Fruit fly (Drosophila melanogaster) whole organism: ENCODE results near the gene Sld5.

Experiments used
- CG8478 ChIP-seq: fragments of >200 bp; optimal IDR thresholded peaks from 2 replicates; lab custom pipeline; 2018; ENCODE audit warnings: inconsistent platforms
- Dll ChIP-seq: fragments of >200 bp; optimal IDR thresholded peaks from 2 replicates; lab custom pipeline; 2017
- EcR ChIP-seq, 2 experiments: fragments of >200 bp; optimal IDR thresholded peaks; 2 replicates each; lab custom pipeline; 2017; ENCODE audit warnings: missing biosample characterization in 2 of 2, missing genetic modification characterization in 2 of 2, missing genetic modification reagents in 2 of 2
- pan ChIP-seq: fragments of >200 bp; optimal IDR thresholded peaks from 2 replicates; lab custom pipeline; 2017
- usp ChIP-seq: fragments of >200 bp; optimal IDR thresholded peaks from 2 replicates; lab custom pipeline; 2017; ENCODE audit warnings: missing biosample characterization, missing genetic modification characterization, mixed read lengths

DNA sequence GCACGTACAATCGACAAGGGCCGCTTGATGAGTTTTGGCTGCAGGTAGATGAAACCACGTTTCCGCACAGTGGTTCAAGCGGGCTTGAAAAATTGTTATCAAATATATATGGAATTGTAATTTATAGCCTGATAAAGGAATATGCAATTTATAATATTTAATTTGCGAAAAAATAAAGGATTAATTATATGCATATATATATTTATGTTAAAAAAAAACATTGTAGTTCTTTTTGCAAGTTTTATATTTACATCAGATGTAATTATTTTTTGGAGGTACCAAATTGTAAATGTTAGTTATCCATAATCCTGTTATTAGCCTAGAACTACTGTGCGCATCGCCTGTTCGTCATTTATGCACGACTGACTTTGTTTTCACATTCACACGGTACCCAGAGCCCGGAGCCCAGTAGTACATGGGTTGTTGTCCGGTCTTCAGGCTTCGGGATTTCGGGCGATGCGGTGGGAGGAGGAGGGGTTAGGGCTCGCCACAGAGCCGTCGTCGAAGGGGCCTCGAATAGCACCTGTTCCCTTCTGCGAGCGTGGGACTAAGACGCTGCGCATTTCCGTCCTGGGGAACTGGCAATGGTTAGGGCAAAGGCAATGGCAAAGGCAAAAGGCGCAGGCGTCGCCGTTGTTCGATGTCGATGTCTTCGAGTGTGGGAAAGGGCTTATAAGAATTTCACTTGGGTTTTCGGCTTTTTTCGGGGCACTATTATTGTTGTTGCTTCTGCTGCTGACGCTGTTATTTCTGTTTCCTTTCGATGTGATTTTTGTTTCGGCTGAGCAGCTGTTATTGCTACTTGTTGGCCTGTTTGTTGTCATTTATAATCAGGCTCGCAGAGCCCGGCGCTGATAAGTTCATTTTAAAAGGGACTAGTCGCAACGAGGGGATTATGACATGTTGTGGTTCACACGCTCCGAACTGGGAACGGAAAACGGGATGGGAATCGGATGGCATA lies 38.3 kb downstream of the Sld5 start:
- TF ChIP-seq pan (lab: Kevin White, UChicago) (no peak), CG8478 (no peak), usp (GFP tag; lab: Kevin White, UChicago) (no peak), EcR (GFP tag; optimal IDR thresholded peaks at IDR 0.05; lab: Kevin White, UChicago) (peak in 1 of 2 experiments; percentile 36), Dll (lab: Kevin White, UChicago) (no peak)
